Fruit fly (Drosophila melanogaster) whole organism, embryonic: Measurements from ENCODE around the gene CG43062.

Experiments used
- ATbp ChIP-seq: fragments of 200-800 bp; sonication (Bioruptor generic); optimal IDR thresholded peaks from 2 replicates; lab custom pipeline; 2017; ENCODE audit warnings: missing biosample characterization, mild to moderate bottlenecking, missing genetic modification characterization, missing genetic modification reagents
- Aef1 ChIP-seq: fragments of 200-800 bp; sonication (Bioruptor generic); IDR thresholded peaks from 3 replicates; pipeline ENCODE4 v1.3.6; 2022; ENCODE audit warnings: missing biosample characterization, missing genetic modification characterization
- Atf-2 ChIP-seq: fragments of 200-800 bp; sonication (Bioruptor generic); optimal IDR thresholded peaks from 2 replicates; lab custom pipeline; 2016; ENCODE audit warnings: missing biosample characterization, missing genetic modification characterization
- Atf3 ChIP-seq: fragments of 200-800 bp; sonication (Bioruptor generic); optimal IDR thresholded peaks from 3 replicates; lab custom pipeline; 2016; ENCODE audit warnings: missing biosample characterization, missing genetic modification characterization
- B-H2 ChIP-seq: fragments of 200-800 bp; sonication (Bioruptor generic); optimal IDR thresholded peaks from 2 replicates; lab custom pipeline; 2018; ENCODE audit warnings: missing biosample characterization, mild to moderate bottlenecking, missing genetic modification characterization
- CG10274 ChIP-seq: fragments of 200-800 bp; sonication (Bioruptor generic); optimal IDR thresholded peaks from 3 replicates; lab custom pipeline; 2017; ENCODE audit warnings: missing biosample characterization, mild to moderate bottlenecking, missing genetic modification characterization
- CG11093 ChIP-seq: fragments of 200-800 bp; sonication (Bioruptor generic); IDR thresholded peaks from 3 replicates; pipeline ENCODE4 v1.3.6; 2022; ENCODE audit warnings: missing biosample characterization, missing genetic modification characterization
- CG12219 ChIP-seq: fragments of 200-800 bp; sonication (Bioruptor generic); optimal IDR thresholded peaks from 3 replicates; lab custom pipeline; 2018; ENCODE audit warnings: missing biosample characterization, mild to moderate bottlenecking, missing genetic modification characterization
- CG1233 ChIP-seq: fragments of 200-800 bp; sonication (Bioruptor generic); optimal IDR thresholded peaks from 4 replicates; lab custom pipeline; 2018; ENCODE audit warnings: missing biosample characterization, mild to moderate bottlenecking, missing genetic modification characterization
- CG12391 ChIP-seq: fragments of 200-800 bp; sonication (Bioruptor generic); optimal IDR thresholded peaks from 3 replicates; lab custom pipeline; 2018; ENCODE audit warnings: missing biosample characterization, mild to moderate bottlenecking, missing genetic modification characterization, moderate library complexity
- CG13775 ChIP-seq: fragments of 200-800 bp; sonication (Bioruptor generic); optimal IDR thresholded peaks from 3 replicates; lab custom pipeline; 2017; ENCODE audit warnings: missing biosample characterization, mild to moderate bottlenecking, missing genetic modification characterization
- CG14710 ChIP-seq: fragments of 200-800 bp; sonication (Bioruptor generic); optimal IDR thresholded peaks from 3 replicates; lab custom pipeline; 2019; ENCODE audit warnings: missing biosample characterization, mild to moderate bottlenecking, missing genetic modification characterization, moderate library complexity
- CG17829 ChIP-seq: fragments of 200-800 bp; optimal IDR thresholded peaks from 2 replicates; lab custom pipeline; 2019; ENCODE audit warnings: missing biosample characterization, mild to moderate bottlenecking, missing genetic modification characterization, moderate library complexity
- CG18011 ChIP-seq: fragments of 200-800 bp; sonication (Bioruptor generic); optimal IDR thresholded peaks from 2 replicates; lab custom pipeline; 2017; ENCODE audit warnings: missing biosample characterization, missing genetic modification characterization, mild to moderate bottlenecking, moderate library complexity, missing genotype
- CG18262 ChIP-seq: fragments of 200-800 bp; optimal IDR thresholded peaks from 3 replicates; lab custom pipeline; 2019; ENCODE audit warnings: missing biosample characterization, mild to moderate bottlenecking, missing genetic modification characterization, moderate library complexity
- CG18476 ChIP-seq: fragments of 200-800 bp; sonication (Bioruptor generic); optimal IDR thresholded peaks from 2 replicates; lab custom pipeline; 2016; ENCODE audit warnings: missing biosample characterization, mild to moderate bottlenecking, missing genetic modification characterization
- CG4820 ChIP-seq: fragments of 200-800 bp; sonication (Bioruptor generic); optimal IDR thresholded peaks from 3 replicates; lab custom pipeline; 2016; ENCODE audit warnings: missing biosample characterization, missing genetic modification characterization
- CG5245 ChIP-seq: fragments of 200-800 bp; sonication (Bioruptor generic); optimal IDR thresholded peaks from 3 replicates; lab custom pipeline; 2016; ENCODE audit warnings: missing biosample characterization, missing genetic modification characterization
- CG6254 ChIP-seq: fragments of 200-800 bp; sonication (Bioruptor generic); optimal IDR thresholded peaks from 3 replicates; lab custom pipeline; 2017; ENCODE audit warnings: mild to moderate bottlenecking, missing biosample characterization, missing genetic modification reagents, missing genetic modification characterization
- CG6683 ChIP-seq: fragments of 200-800 bp; sonication (Bioruptor generic); optimal IDR thresholded peaks from 2 replicates; lab custom pipeline; 2017; ENCODE audit warnings: missing biosample characterization, mild to moderate bottlenecking, missing genetic modification characterization, missing genetic modification reagents
- CG7357 ChIP-seq: fragments of 200-800 bp; sonication (Bioruptor generic); IDR thresholded peaks from 3 replicates; pipeline ENCODE4 v1.3.6; 2022; ENCODE audit warnings: missing biosample characterization, missing genetic modification characterization
- Dad ChIP-seq: fragments of 200-800 bp; sonication (Bioruptor generic); optimal IDR thresholded peaks from 3 replicates; lab custom pipeline; 2016; ENCODE audit warnings: missing biosample characterization, missing genetic modification characterization
- Dip3 ChIP-seq: fragments of 200-800 bp; sonication (Bioruptor generic); optimal IDR thresholded peaks from 3 replicates; lab custom pipeline; 2016; ENCODE audit warnings: missing biosample characterization, missing genetic modification characterization
- Hr3 ChIP-seq: fragments of 200-800 bp; sonication (Bioruptor generic); optimal IDR thresholded peaks from 3 replicates; lab custom pipeline; 2016; ENCODE audit warnings: missing biosample characterization, missing genetic modification characterization
- Neu2 ChIP-seq: fragments of 200-800 bp; sonication (Bioruptor generic); optimal IDR thresholded peaks from 3 replicates; lab custom pipeline; 2016; ENCODE audit warnings: missing biosample characterization, missing genetic modification characterization, borderline replicate concordance
- Oli ChIP-seq: fragments of 200-800 bp; sonication (Bioruptor generic); optimal IDR thresholded peaks from 2 replicates; lab custom pipeline; 2018; ENCODE audit warnings: missing biosample characterization, mild to moderate bottlenecking, missing genetic modification characterization, moderate library complexity
- Six4 ChIP-seq: fragments of 200-800 bp; sonication (Bioruptor generic); optimal IDR thresholded peaks from 2 replicates; lab custom pipeline; 2016; ENCODE audit warnings: missing biosample characterization, missing genetic modification characterization
- Tbp ChIP-seq: fragments of >200 bp; optimal IDR thresholded peaks from 2 replicates; lab custom pipeline; 2018; ENCODE audit warnings: missing biosample characterization, missing genetic modification characterization
- Usf ChIP-seq: fragments of 200-800 bp; sonication (Bioruptor generic); optimal IDR thresholded peaks from 2 replicates; lab custom pipeline; 2017; ENCODE audit warnings: missing genotype, missing biosample characterization, missing genetic modification characterization
- ato ChIP-seq: fragments of 200-800 bp; sonication (Bioruptor generic); IDR thresholded peaks from 2 replicates; pipeline ENCODE4 v1.3.6; 2022; ENCODE audit warnings: missing biosample characterization, missing genetic modification characterization; ENCODE audit not compliant: partially characterized antibody
- bcd ChIP-seq: fragments of 200-800 bp; sonication (Bioruptor generic); optimal IDR thresholded peaks from 2 replicates; lab custom pipeline; 2017; ENCODE audit warnings: missing biosample characterization, mild to moderate bottlenecking, missing genetic modification characterization
- cas ChIP-seq: fragments of 200-800 bp; sonication (Bioruptor generic); IDR thresholded peaks from 2 replicates; pipeline ENCODE4 v1.3.6; 2022; ENCODE audit warnings: missing biosample characterization, missing genetic modification characterization
- chm ChIP-seq: fragments of 200-800 bp; sonication (Bioruptor generic); IDR thresholded peaks from 2 replicates; pipeline ENCODE4 v1.3.6; 2022; ENCODE audit warnings: missing biosample characterization, missing genetic modification characterization
- dpn ChIP-seq, 2 experiments: fragments of 200-800 bp; sonication (Bioruptor generic); optimal IDR thresholded peaks; 3 replicates each; lab custom pipeline; 2016; ENCODE audit warnings: missing biosample characterization in 2 of 2, missing genetic modification characterization in 2 of 2
- exex ChIP-seq: fragments of 200-800 bp; sonication (Bioruptor generic); optimal IDR thresholded peaks from 4 replicates; lab custom pipeline; 2018; ENCODE audit warnings: missing biosample characterization, mild to moderate bottlenecking, missing genetic modification characterization, moderate library complexity
- ftz-f1 ChIP-seq: fragments of 200-800 bp; sonication (Bioruptor generic); optimal IDR thresholded peaks from 2 replicates; lab custom pipeline; 2016; ENCODE audit warnings: missing biosample characterization, missing genetic modification characterization
- gfzf ChIP-seq: fragments of 200-800 bp; sonication (Bioruptor generic); optimal IDR thresholded peaks from 2 replicates; lab custom pipeline; 2016; ENCODE audit warnings: missing biosample characterization, mild to moderate bottlenecking, missing genetic modification characterization, moderate library complexity
- ind ChIP-seq: fragments of 200-800 bp; sonication (Bioruptor generic); optimal IDR thresholded peaks from 3 replicates; lab custom pipeline; 2016; ENCODE audit warnings: missing biosample characterization, missing genetic modification characterization
- jigr1 ChIP-seq: fragments of 200-800 bp; sonication (Bioruptor generic); IDR thresholded peaks from 3 replicates; pipeline ENCODE4 v1.3.6; 2022; ENCODE audit warnings: missing biosample characterization, missing genetic modification characterization
- nom ChIP-seq: fragments of 200-800 bp; sonication (Bioruptor generic); optimal IDR thresholded peaks from 2 replicates; lab custom pipeline; 2017; ENCODE audit warnings: missing biosample characterization, missing genetic modification characterization, mild to moderate bottlenecking, moderate library complexity, missing genetic modification reagents
- org-1 ChIP-seq: fragments of 200-800 bp; sonication (Bioruptor generic); optimal IDR thresholded peaks from 2 replicates; lab custom pipeline; 2017; ENCODE audit warnings: missing biosample characterization, missing genetic modification characterization
- prd ChIP-seq, 3 experiments: fragments of >200 bp in 2 of 3; fragments of 200-800 bp in 1 of 3; sonication (Bioruptor generic) in 1 of 3; optimal IDR thresholded peaks in 2 of 3; IDR thresholded peaks in 1 of 3; 2 replicates in 2 of 3; 3 replicates in 1 of 3; pipeline versions ENCODE4 v1.3.6 to Lab custom; 2017 to 2022; ENCODE audit warnings: missing biosample characterization in 1 of 3, missing genetic modification characterization in 1 of 3
- ranshi ChIP-seq: fragments of 200-800 bp; sonication (Bioruptor generic); IDR thresholded peaks from 2 replicates; pipeline ENCODE4 v1.3.6; 2022; ENCODE audit warnings: missing biosample characterization, missing genetic modification characterization
- seq ChIP-seq: fragments of 200-800 bp; sonication (Bioruptor generic); IDR thresholded peaks from 2 replicates; pipeline ENCODE4 v1.3.6; 2022; ENCODE audit warnings: missing biosample characterization, missing genetic modification characterization
- sisA ChIP-seq: fragments of 200-800 bp; sonication (Bioruptor generic); IDR thresholded peaks from 2 replicates; pipeline ENCODE4 v1.3.6; 2022; ENCODE audit warnings: missing biosample characterization, missing genetic modification characterization
- slp2 ChIP-seq: fragments of 200-800 bp; sonication (Bioruptor generic); optimal IDR thresholded peaks from 2 replicates; lab custom pipeline; 2016; ENCODE audit warnings: missing biosample characterization, missing genetic modification characterization
- sob ChIP-seq: fragments of 200-800 bp; sonication (Bioruptor generic); IDR thresholded peaks from 2 replicates; pipeline ENCODE4 v1.3.6; 2022; ENCODE audit warnings: missing biosample characterization, missing genetic modification characterization
- vfl ChIP-seq: fragments of 200-800 bp; sonication (Bioruptor generic); optimal IDR thresholded peaks from 2 replicates; lab custom pipeline; 2016; ENCODE audit warnings: missing biosample characterization, missing genetic modification characterization

CG43062 gene

DNA sequence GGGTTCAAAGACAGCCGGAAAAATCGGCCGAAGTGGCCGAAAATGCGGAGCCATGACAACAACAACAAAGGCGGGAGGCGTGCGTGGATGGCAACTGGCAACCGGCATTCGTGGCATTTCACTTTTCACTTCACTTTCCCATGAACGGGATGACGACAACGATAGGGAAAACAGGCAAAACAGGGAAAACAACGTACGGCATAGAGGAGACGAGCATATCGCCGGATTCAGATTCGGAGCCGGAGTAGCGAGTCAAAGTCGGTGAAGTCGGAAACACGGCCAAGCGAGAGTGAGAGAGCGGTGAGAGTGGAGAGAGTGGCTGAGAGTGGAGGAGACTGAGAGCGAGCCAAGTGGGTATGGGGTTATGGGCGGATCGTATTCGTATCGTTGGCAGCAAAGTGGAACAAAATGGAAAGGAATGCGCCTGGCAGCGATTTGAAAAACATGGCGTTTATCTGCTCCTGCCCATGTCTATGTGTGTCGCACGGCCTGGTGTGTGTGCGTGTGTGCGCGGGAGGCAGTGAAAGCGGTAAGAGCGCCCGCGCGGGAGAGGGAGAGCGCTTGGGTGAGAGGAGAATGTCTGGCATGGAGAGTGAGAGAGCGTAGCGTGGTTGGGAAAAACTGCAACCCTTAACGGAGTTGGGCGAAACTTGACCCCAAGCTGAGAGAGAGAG lies 23.3 kb downstream of the CG43062 start (continued):
- TF ChIP-seq CG10274 (GFP tag; lab: Kevin White, UChicago) (peak; percentile 57), slp2 (GFP tag; lab: Kevin White, UChicago) (no peak), CG6254 (no peak), seq (GFP tag; lab: Robert Waterston, UW) (peak; percentile 47; the same call in 1 of the 2 replicates), Atf3 (GFP tag; lab: Kevin White, UChicago) (no peak)

DNA sequence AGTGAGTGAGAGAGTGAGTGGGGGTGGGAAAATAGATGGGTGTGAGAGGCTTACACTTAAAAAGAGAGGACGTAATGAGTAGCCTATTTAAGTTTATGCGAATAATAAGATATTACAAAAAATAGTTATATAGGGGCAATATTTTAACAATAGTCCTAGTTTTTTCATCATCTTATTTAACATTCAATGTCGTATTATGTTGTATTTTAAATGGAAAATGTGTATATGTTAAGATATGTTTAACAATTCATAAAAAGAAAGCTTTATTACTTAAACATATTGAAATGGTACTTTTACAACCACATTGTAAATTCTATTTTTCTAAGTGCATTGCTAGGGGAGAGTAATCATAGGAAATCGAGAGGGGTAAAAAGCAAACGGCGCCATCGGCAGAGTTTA lies 23.9 kb downstream of the CG43062 start:
- TF ChIP-seq CG7357, result 0 out of 3 replicates have a peak, but pooled peaks have one; percentile 18
- TF ChIP-seq CG13775 (GFP tag; lab: Kevin White, UChicago), result peak; percentile 56
- TF ChIP-seq CG1233 (GFP tag; lab: Kevin White, UChicago), result peak; percentile 72
- no peak for TF ChIP-seq jigr1
- peak; percentile 83 for TF ChIP-seq CG14710
- no peak for TF ChIP-seq vfl (GFP tag; lab: Kevin White, UChicago)
- peak; percentile 8 for TF ChIP-seq CG5245 (GFP tag; lab: Kevin White, UChicago)
- TF ChIP-seq Hr3, result peak; percentile 67
- no peak for TF ChIP-seq CG11093
- TF ChIP-seq ranshi (GFP tag; lab: Robert Waterston, UW), result 0 out of 2 replicates have a peak, but pooled peaks have one; percentile 13
- 0 out of 2 replicates have a peak, but pooled peaks have one; percentile 22 for TF ChIP-seq sisA (GFP tag; lab: Robert Waterston, UW)
- TF ChIP-seq prd (optimal IDR thresholded peaks at IDR 0.05; lab: Kevin White, UChicago), result no peak
- peak; percentile 59 for TF ChIP-seq prd (GFP tag; IDR thresholded peaks at IDR 0.05; lab: Robert Waterston, UW)
- TF ChIP-seq CG18262 (tag; lab: Kevin White, UChicago), result peak; percentile 87
- peak; percentile 42 for TF ChIP-seq exex (tag; lab: Kevin White, UChicago)
- peak; percentile 83 for TF ChIP-seq CG17829 (tag; lab: Kevin White, UChicago)
- TF ChIP-seq CG4820, result peak; percentile 54
- TF ChIP-seq Atf-2 (GFP tag; lab: Kevin White, UChicago), result peak; percentile 22
- no peak for TF ChIP-seq chm (GFP tag; lab: Robert Waterston, UW)
- TF ChIP-seq ATbp (GFP tag; lab: Kevin White, UChicago), result peak; percentile 41
- no peak for TF ChIP-seq nom (GFP tag; lab: Kevin White, UChicago)
- peak; percentile 2 for TF ChIP-seq CG12219 (GFP tag; lab: Kevin White, UChicago)
- TF ChIP-seq dpn (GFP tag; optimal IDR thresholded peaks at IDR 0.05; lab: Kevin White, UChicago), result peak; percentile 6 to 58
- peak; percentile 61 for TF ChIP-seq B-H2 (GFP tag; lab: Kevin White, UChicago)
- no peak for TF ChIP-seq ato (GFP tag; lab: Robert Waterston, UW)
- TF ChIP-seq Six4 (GFP tag; lab: Kevin White, UChicago), result peak; percentile 48
- peak; percentile 20 for TF ChIP-seq ind
- TF ChIP-seq cas (GFP tag; lab: Robert Waterston, UW), result no peak
- no peak for TF ChIP-seq Dip3 (GFP tag; lab: Kevin White, UChicago)
- no peak for TF ChIP-seq ftz-f1 (GFP tag; lab: Kevin White, UChicago)
- TF ChIP-seq org-1, result peak; percentile 52
- no peak for TF ChIP-seq gfzf (GFP tag; lab: Kevin White, UChicago)
- TF ChIP-seq CG18011 (GFP tag; lab: Kevin White, UChicago), result no peak
- peak; percentile 45; the same call in 1 of the 3 replicates for TF ChIP-seq Aef1 (GFP tag; lab: Robert Waterston, UW)
- peak; percentile 41 for TF ChIP-seq CG18476 (GFP tag; lab: Kevin White, UChicago)
- TF ChIP-seq Usf (GFP tag; lab: Kevin White, UChicago), result no peak
- TF ChIP-seq bcd (GFP tag; lab: Kevin White, UChicago), result peak; percentile 63
- TF ChIP-seq Neu2 (GFP tag; lab: Kevin White, UChicago), result no peak
- TF ChIP-seq sob (GFP tag; lab: Robert Waterston, UW), result no peak
- no peak for TF ChIP-seq Tbp (GFP tag; lab: Kevin White, UChicago)
- TF ChIP-seq CG12391 (tag; lab: Kevin White, UChicago), result peak; percentile 89
- TF ChIP-seq Oli (tag; lab: Kevin White, UChicago), result peak; percentile 73
- no peak for TF ChIP-seq Dad (GFP tag; lab: Kevin White, UChicago)
- TF ChIP-seq CG6683 (GFP tag; lab: Kevin White, UChicago), result peak; percentile 58
